Fruit fly (Drosophila melanogaster) whole organism, prepupa: ENCODE data around the gene CG11760.

Source experiments
- CG10631 ChIP-seq: fragments of 200-800 bp; sonication (Bioruptor generic); optimal IDR thresholded peaks from 2 replicates; lab custom pipeline; 2016; ENCODE audit warnings: missing biosample characterization, missing genetic modification characterization
- CG10669 ChIP-seq: fragments of 200-800 bp; sonication (Bioruptor generic); optimal IDR thresholded peaks from 3 replicates; lab custom pipeline; 2018; ENCODE audit warnings: missing biosample characterization, mild to moderate bottlenecking, missing genetic modification characterization, moderate library complexity
- CG11762 ChIP-seq: fragments of 200-800 bp; sonication (Bioruptor generic); optimal IDR thresholded peaks from 3 replicates; lab custom pipeline; 2016; ENCODE audit warnings: missing biosample characterization, missing genetic modification characterization; ENCODE audit not compliant: insufficient read depth
- CG1621 ChIP-seq: fragments of 200-800 bp; sonication (Bioruptor generic); optimal IDR thresholded peaks from 3 replicates; lab custom pipeline; 2018; ENCODE audit warnings: missing biosample characterization, mild to moderate bottlenecking, missing genetic modification characterization
- CG16779 ChIP-seq: fragments of 200-800 bp; sonication (Bioruptor generic); optimal IDR thresholded peaks from 3 replicates; lab custom pipeline; 2017; ENCODE audit warnings: missing biosample characterization, mild to moderate bottlenecking, missing genetic modification characterization
- CG3032 ChIP-seq: fragments of 200-800 bp; optimal IDR thresholded peaks from 2 replicates; lab custom pipeline; 2019; ENCODE audit warnings: missing biosample characterization, mild to moderate bottlenecking, missing genetic modification characterization, moderate library complexity
- CG31627 ChIP-seq: fragments of 200-800 bp; sonication (Bioruptor generic); optimal IDR thresholded peaks from 3 replicates; lab custom pipeline; 2016; ENCODE audit warnings: missing biosample characterization, missing genetic modification characterization
- CG32006 ChIP-seq: fragments of 200-800 bp; sonication (Bioruptor generic); optimal IDR thresholded peaks from 3 replicates; lab custom pipeline; 2017; ENCODE audit warnings: missing biosample characterization, mild to moderate bottlenecking, missing genetic modification characterization
- CG34406 ChIP-seq: fragments of 200-800 bp; sonication (Bioruptor generic); optimal IDR thresholded peaks from 3 replicates; lab custom pipeline; 2016; ENCODE audit warnings: missing biosample characterization, missing genetic modification characterization
- CG3919 ChIP-seq: fragments of 200-800 bp; sonication (Bioruptor generic); optimal IDR thresholded peaks from 3 replicates; lab custom pipeline; 2016; ENCODE audit warnings: missing biosample characterization, missing genetic modification characterization
- CG6163 ChIP-seq: fragments of 200-800 bp; sonication (Bioruptor generic); IDR thresholded peaks from 3 replicates; pipeline ENCODE4 v1.3.6; 2022; ENCODE audit warnings: missing biosample characterization, missing genetic modification characterization
- CG6276 ChIP-seq: fragments of 200-800 bp; sonication (Bioruptor generic); optimal IDR thresholded peaks from 2 replicates; lab custom pipeline; 2017; ENCODE audit warnings: missing biosample characterization, mild to moderate bottlenecking, missing genetic modification characterization
- CG6854 ChIP-seq: fragments of 200-800 bp; sonication (Bioruptor generic); optimal IDR thresholded peaks from 2 replicates; lab custom pipeline; 2017; ENCODE audit warnings: missing biosample characterization, mild to moderate bottlenecking, missing genetic modification characterization
- CG7368 ChIP-seq: fragments of 200-800 bp; sonication (Bioruptor generic); optimal IDR thresholded peaks from 3 replicates; lab custom pipeline; 2016; ENCODE audit warnings: missing biosample characterization, missing genetic modification characterization
- CG8119 ChIP-seq: fragments of 200-800 bp; sonication (Bioruptor generic); IDR thresholded peaks from 3 replicates; pipeline ENCODE4 v1.3.6; 2022; ENCODE audit warnings: missing biosample characterization, missing genetic modification characterization
- CG9139 ChIP-seq: fragments of 200-800 bp; sonication (Bioruptor generic); optimal IDR thresholded peaks from 3 replicates; lab custom pipeline; 2017; ENCODE audit warnings: missing biosample characterization, mild to moderate bottlenecking, missing genetic modification characterization
- Eip75B ChIP-seq: fragments of 200-800 bp; sonication (Bioruptor generic); optimal IDR thresholded peaks from 3 replicates; lab custom pipeline; 2016; ENCODE audit warnings: missing biosample characterization, missing genetic modification characterization
- Eip78C ChIP-seq: fragments of 200-800 bp; sonication (Bioruptor generic); peaks from one replicate; lab custom pipeline; 2016; ENCODE audit warnings: missing biosample characterization, missing genetic modification characterization
- Ets21C ChIP-seq: fragments of 200-800 bp; sonication (Bioruptor generic); optimal IDR thresholded peaks from 3 replicates; lab custom pipeline; 2016; ENCODE audit warnings: missing biosample characterization, missing genetic modification characterization
- Hr38 ChIP-seq: sonication (Bioruptor generic); optimal IDR thresholded peaks from 2 replicates; lab custom pipeline; 2016; ENCODE audit warnings: missing biosample characterization, missing genetic modification characterization
- Hr4 ChIP-seq: fragments of 200-800 bp; sonication (Bioruptor generic); optimal IDR thresholded peaks from 3 replicates; lab custom pipeline; 2016; ENCODE audit warnings: missing biosample characterization, missing genetic modification characterization
- Lpt ChIP-seq: fragments of 200-800 bp; sonication (Bioruptor generic); optimal IDR thresholded peaks from 3 replicates; lab custom pipeline; 2016; ENCODE audit warnings: missing biosample characterization, missing genetic modification characterization
- Met ChIP-seq: fragments of 200-800 bp; sonication (Bioruptor generic); optimal IDR thresholded peaks from 3 replicates; lab custom pipeline; 2016; ENCODE audit warnings: missing biosample characterization, missing genetic modification characterization
- Smox ChIP-seq: fragments of 200-800 bp; sonication (Bioruptor generic); optimal IDR thresholded peaks from 3 replicates; lab custom pipeline; 2016; ENCODE audit warnings: missing biosample characterization, missing genetic modification characterization
- Sox102F ChIP-seq: fragments of 200-800 bp; sonication (Bioruptor generic); optimal IDR thresholded peaks from 2 replicates; lab custom pipeline; 2016; ENCODE audit warnings: missing biosample characterization, mild to moderate bottlenecking, missing genetic modification characterization
- Sox14 ChIP-seq: fragments of 200-800 bp; sonication (Bioruptor generic); optimal IDR thresholded peaks from 3 replicates; lab custom pipeline; 2016; ENCODE audit warnings: missing biosample characterization, missing genetic modification characterization
- acj6 ChIP-seq: fragments of 200-800 bp; sonication (Bioruptor generic); optimal IDR thresholded peaks from 3 replicates; lab custom pipeline; 2016; ENCODE audit warnings: missing biosample characterization, missing genetic modification characterization
- cyc ChIP-seq: fragments of 200-800 bp; sonication (Bioruptor generic); optimal IDR thresholded peaks from 3 replicates; lab custom pipeline; 2016; ENCODE audit warnings: missing biosample characterization, missing genetic modification characterization
- dac ChIP-seq: fragments of 200-800 bp; sonication (Bioruptor generic); optimal IDR thresholded peaks from 2 replicates; lab custom pipeline; 2017; ENCODE audit warnings: missing biosample characterization, mild to moderate bottlenecking, missing genetic modification characterization
- dsx ChIP-seq: fragments of 200-800 bp; optimal IDR thresholded peaks from 3 replicates; lab custom pipeline; 2019; ENCODE audit warnings: missing biosample characterization, mild to moderate bottlenecking, missing genetic modification characterization, moderate library complexity; ENCODE audit not compliant: poor library complexity, severe bottlenecking
- eg ChIP-seq: fragments of 200-800 bp; sonication (Bioruptor generic); IDR thresholded peaks from 3 replicates; pipeline ENCODE4 v1.3.6; 2022; ENCODE audit warnings: missing biosample characterization, missing genetic modification characterization
- esn ChIP-seq: fragments of 200-800 bp; sonication (Bioruptor generic); optimal IDR thresholded peaks from 2 replicates; lab custom pipeline; 2016; ENCODE audit warnings: missing biosample characterization, mild to moderate bottlenecking, missing genetic modification characterization, moderate library complexity
- fd85E ChIP-seq: fragments of 200-800 bp; sonication (Bioruptor generic); optimal IDR thresholded peaks from 3 replicates; lab custom pipeline; 2016; ENCODE audit warnings: missing biosample characterization, missing genetic modification characterization
- fkh ChIP-seq: fragments of 200-800 bp; sonication (Bioruptor generic); optimal IDR thresholded peaks from 3 replicates; lab custom pipeline; 2017; ENCODE audit warnings: missing biosample characterization, mild to moderate bottlenecking, missing genetic modification characterization, moderate library complexity
- lz ChIP-seq: fragments of 200-800 bp; sonication (Bioruptor generic); optimal IDR thresholded peaks from 3 replicates; lab custom pipeline; 2016; ENCODE audit warnings: missing biosample characterization, missing genetic modification characterization
- pdm3 ChIP-seq: fragments of 200-800 bp; sonication (Bioruptor generic); optimal IDR thresholded peaks from 3 replicates; lab custom pipeline; 2016; ENCODE audit warnings: missing biosample characterization, missing genetic modification characterization
- salr ChIP-seq, 2 experiments: fragments of 200-800 bp; sonication (Bioruptor generic); optimal IDR thresholded peaks; 3 replicates each; lab custom pipeline; 2016 to 2018; ENCODE audit warnings: missing biosample characterization in 2 of 2, missing genetic modification characterization in 2 of 2, mild to moderate bottlenecking in 1 of 2
- svp ChIP-seq: fragments of 200-800 bp; sonication (Bioruptor generic); peaks from one replicate; lab custom pipeline; 2016; ENCODE audit warnings: missing biosample characterization, missing genetic modification characterization
- topi ChIP-seq: fragments of 200-800 bp; sonication (Bioruptor generic); optimal IDR thresholded peaks from 3 replicates; lab custom pipeline; 2016; ENCODE audit warnings: missing biosample characterization, missing genetic modification characterization
- vri ChIP-seq: fragments of 200-800 bp; sonication (Bioruptor generic); optimal IDR thresholded peaks from 3 replicates; lab custom pipeline; 2016; ENCODE audit warnings: missing biosample characterization, mild to moderate bottlenecking, missing genetic modification characterization

The CG11760 gene

DNA sequence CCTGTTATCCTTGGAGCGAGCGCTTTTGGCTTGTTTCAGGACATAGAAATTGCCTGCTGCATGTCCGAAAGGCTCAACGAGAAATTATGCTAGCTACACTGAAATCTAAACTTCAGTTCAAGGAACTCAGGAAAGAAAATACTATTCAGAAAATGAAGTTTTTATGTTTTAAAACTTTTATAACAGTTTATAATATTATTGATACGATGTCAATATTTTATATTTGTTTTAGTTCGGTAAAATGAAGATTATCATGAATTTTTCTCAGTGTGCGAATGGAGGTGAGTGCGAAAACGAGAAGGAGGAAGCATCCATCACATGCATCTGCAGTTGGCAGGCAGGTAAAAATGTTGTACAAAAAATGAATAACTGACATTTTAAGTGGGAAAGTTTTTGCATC, 27.4 kb downstream of the CG11760 start (continued):
- TF ChIP-seq CG6276 (GFP tag; lab: Kevin White, UChicago) = peak; percentile 79
- TF ChIP-seq CG10669 (GFP tag; lab: Kevin White, UChicago) = peak; percentile 79
- peak; percentile 82 for TF ChIP-seq Eip75B (GFP tag; lab: Kevin White, UChicago)
- peak; percentile 89 for TF ChIP-seq esn (GFP tag; lab: Kevin White, UChicago)
- TF ChIP-seq CG10631 (GFP tag; lab: Kevin White, UChicago) = peak; percentile 77
- TF ChIP-seq acj6 (GFP tag; lab: Kevin White, UChicago) = peak; percentile 88
- TF ChIP-seq Smox (GFP tag; lab: Kevin White, UChicago) = peak; percentile 86
- TF ChIP-seq Sox102F (GFP tag; lab: Kevin White, UChicago) = peak; percentile 81
- peak; percentile 71 for TF ChIP-seq CG11762 (GFP tag; lab: Kevin White, UChicago)
- peak; percentile 24 for TF ChIP-seq CG16779 (tag; lab: Kevin White, UChicago)
- peak; percentile 62 for TF ChIP-seq Sox14
- TF ChIP-seq CG7368 = peak; percentile 69

DNA sequence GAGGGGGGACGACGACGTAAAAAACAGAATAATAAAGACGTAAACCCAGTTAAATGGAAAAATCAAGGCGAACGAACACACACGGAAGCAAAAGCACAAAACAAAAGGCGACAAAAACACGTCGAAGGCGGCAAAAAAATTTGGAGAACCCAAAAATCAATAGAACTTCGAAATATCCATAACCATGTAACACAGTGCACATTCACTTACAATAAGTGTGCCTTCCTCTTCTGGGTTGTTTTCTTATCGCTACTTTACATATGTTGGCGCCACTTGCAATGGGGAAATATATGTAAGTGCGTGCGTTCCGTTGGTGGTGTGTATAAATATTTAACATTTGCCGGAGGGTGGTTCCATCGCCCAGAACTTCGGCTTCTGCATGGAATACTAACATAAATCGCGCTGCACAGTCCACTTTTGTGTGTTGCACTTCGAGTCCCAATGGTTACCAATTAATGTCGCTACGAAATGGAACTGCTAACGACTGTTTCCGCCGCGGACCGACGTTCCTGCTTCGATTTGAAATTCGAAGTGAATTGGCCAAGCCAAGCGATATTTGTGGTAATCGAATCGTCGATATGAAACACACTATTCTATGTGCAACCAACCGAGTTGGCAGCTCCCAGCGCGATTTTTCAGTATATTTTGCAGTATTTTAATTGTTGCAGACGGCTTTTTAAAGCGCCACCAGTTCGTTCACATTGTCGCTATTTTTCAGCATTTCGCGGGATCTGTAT, 28.3 kb downstream of the CG11760 start, which contains the start of the genes CG9801 and Nasp:
TSS of gene CG9801 (minus strand) at position 542 of the 737 bp plus-strand sequence.
TSS of gene Nasp (plus strand) at position 665 of the 737 bp plus-strand sequence.
- TF ChIP-seq eg (GFP tag; lab: Robert Waterston, UW) (no peak; the same call in 2 of the 3 replicates), Eip78C (peak; percentile 64), CG11762 (GFP tag; lab: Kevin White, UChicago) (no peak), fd85E (GFP tag; lab: Kevin White, UChicago) (peak; percentile 27), Ets21C (GFP tag; lab: Kevin White, UChicago) (no peak), CG3032 (tag; lab: Kevin White, UChicago) (no peak), CG9139 (GFP tag; lab: Kevin White, UChicago) (peak; percentile 35), dac (no peak), CG34406 (GFP tag; lab: Kevin White, UChicago) (no peak), pdm3 (GFP tag; lab: Kevin White, UChicago) (peak; percentile 3), Hr4 (GFP tag; lab: Kevin White, UChicago) (no peak), CG6854 (GFP tag; lab: Kevin White, UChicago) (peak; percentile 15), CG31627 (GFP tag; lab: Kevin White, UChicago) (peak; percentile 21), salr (GFP tag; optimal IDR thresholded peaks at IDR 0.05; lab: Kevin White, UChicago) (no peak), CG8119 (GFP tag; lab: Robert Waterston, UW) (0 out of 3 replicates have a peak, but pooled peaks have one; percentile 20), Sox14 (peak; percentile 18), fkh (GFP tag; lab: Kevin White, UChicago) (peak; percentile 36), CG32006 (GFP tag; lab: Kevin White, UChicago) (peak; percentile 1), CG1621 (tag; lab: Kevin White, UChicago) (peak; percentile 22), svp (GFP tag; lab: Kevin White, UChicago) (peak; percentile 79), Smox (GFP tag; lab: Kevin White, UChicago) (peak; percentile 55), CG3919 (GFP tag; lab: Kevin White, UChicago) (peak; percentile 37), Sox102F (GFP tag; lab: Kevin White, UChicago) (peak; percentile 5), cyc (GFP tag; lab: Kevin White, UChicago) (no peak), CG10669 (GFP tag; lab: Kevin White, UChicago) (peak; percentile 4), topi (GFP tag; lab: Kevin White, UChicago) (peak; percentile 26), vri (GFP tag; lab: Kevin White, UChicago) (peak; percentile 33), lz (GFP tag; lab: Kevin White, UChicago) (peak; percentile 45), Met (GFP tag; lab: Kevin White, UChicago) (peak; percentile 34), Lpt (GFP tag; lab: Kevin White, UChicago) (no peak), dsx (GFP tag; lab: Kevin White, UChicago) (no peak), CG6163 (peak; percentile 59; the same call in 2 of the 3 replicates), esn (GFP tag; lab: Kevin White, UChicago) (peak; percentile 4), Hr38 (GFP tag; lab: Kevin White, UChicago) (no peak), CG7368 (peak; percentile 21), CG6276 (GFP tag; lab: Kevin White, UChicago) (no peak)
